Worm (Caenorhabditis elegans): Measurements from ENCODE around the gene hrpk-2.
A peak's percentile ranks its signal among the peaks of the same experiment; 100 is the strongest.

- TF ChIP-seq him-1 (tag; optimal IDR thresholded peaks at IDR 0.05) (peak; percentile 67), dao-5 (tag; optimal IDR thresholded peaks at IDR 0.05) (no peak), W03F9.2 (tag; optimal IDR thresholded peaks at IDR 0.05) (peak; percentile 90)
Observed at ce11 chrIII:7973201-7973767, 13.6 kb upstream of the hrpk-2 start, which contains the start of the genes eef-1B.1 and aco-2.

Measured in whole organism, L4/young adult.